Worm (Caenorhabditis elegans) whole organism, L4/young adult: ENCODE results near the gene txdc-12.2.

ENCODE experiments used
- W03F9.2 ChIP-seq: fragments of 150-350 bp; optimal IDR thresholded peaks from 2 replicates; lab custom pipeline; 2014; ENCODE audit warnings: missing biosample characterization, missing genetic modification characterization
- him-1 ChIP-seq: sonication (generic microtip); optimal IDR thresholded peaks from 2 replicates; lab custom pipeline; 2016; ENCODE audit warnings: missing genotype, missing genetic modification reagents, missing genetic modification characterization, missing compliant biosample characterization

DNA sequence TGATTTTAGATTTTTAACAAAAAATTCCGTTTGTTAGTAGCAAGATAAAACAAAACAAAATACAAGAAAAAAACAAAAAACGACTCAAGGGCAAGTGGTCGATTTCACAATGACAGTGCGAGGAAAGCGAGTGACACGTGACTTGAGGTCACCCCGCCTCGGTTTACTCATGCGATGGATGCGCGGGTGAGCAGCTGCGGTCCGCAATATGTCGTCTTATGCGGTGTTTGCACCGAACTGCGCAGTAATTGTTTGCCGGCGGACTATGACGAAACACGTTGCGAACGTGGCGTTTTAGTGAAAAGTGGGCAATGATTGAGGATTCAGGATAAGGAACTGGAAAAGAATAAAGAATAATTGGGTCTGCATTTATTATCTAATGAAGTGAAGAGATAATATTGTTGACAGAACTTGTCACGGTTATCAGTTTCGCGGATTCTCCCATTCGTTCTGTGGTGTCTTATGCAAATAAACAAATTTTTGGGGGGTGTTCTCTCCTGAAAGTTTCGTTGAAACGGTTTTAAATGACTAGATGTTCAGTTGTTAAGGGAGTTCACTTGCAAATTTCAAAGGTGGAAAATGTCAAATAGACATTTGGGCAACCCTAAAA is 2.8 kb upstream of the txdc-12.2 start:
- TF ChIP-seq him-1 (tag; lab: Kevin White, UChicago) (no peak), W03F9.2 (tag; lab: Kevin White, UChicago) (no peak)
